Fruit fly (Drosophila melanogaster) whole organism, embryonic: Measurements from ENCODE around the gene CG42592.

Experiments
- Aef1 ChIP-seq: fragments of 200-800 bp; sonication (Bioruptor generic); IDR thresholded peaks from 3 replicates; pipeline ENCODE4 v1.3.6; 2022; ENCODE audit warnings: missing biosample characterization, missing genetic modification characterization
- CG10267 ChIP-seq: fragments of 200-800 bp; sonication (Bioruptor generic); optimal IDR thresholded peaks from 2 replicates; lab custom pipeline; 2018; ENCODE audit warnings: missing biosample characterization, mild to moderate bottlenecking, missing genetic modification characterization, moderate library complexity
- CG10543 ChIP-seq: fragments of 200-800 bp; sonication (Bioruptor generic); optimal IDR thresholded peaks from 3 replicates; lab custom pipeline; 2017; ENCODE audit warnings: missing biosample characterization, mild to moderate bottlenecking, missing genetic modification characterization, moderate library complexity
- CG12659 ChIP-seq: fragments of 200-800 bp; sonication (Bioruptor generic); optimal IDR thresholded peaks from 3 replicates; lab custom pipeline; 2017; ENCODE audit warnings: mild to moderate bottlenecking, missing biosample characterization, missing genetic modification reagents, missing genetic modification characterization
- CG13123 ChIP-seq: fragments of 200-800 bp; sonication (Bioruptor generic); optimal IDR thresholded peaks from 2 replicates; lab custom pipeline; 2016; ENCODE audit warnings: missing biosample characterization, missing genetic modification characterization
- CG1529 ChIP-seq: fragments of 200-800 bp; sonication (Bioruptor generic); optimal IDR thresholded peaks from 3 replicates; lab custom pipeline; 2018; ENCODE audit warnings: missing biosample characterization, missing genetic modification characterization
- CG17186 ChIP-seq: fragments of 200-800 bp; sonication (Bioruptor generic); optimal IDR thresholded peaks from 3 replicates; lab custom pipeline; 2017; ENCODE audit warnings: missing biosample characterization, missing genetic modification reagents, missing genetic modification characterization
- CG2129 ChIP-seq: fragments of 200-800 bp; sonication (Bioruptor generic); IDR thresholded peaks from 2 replicates; pipeline ENCODE4 v1.3.6; 2022; ENCODE audit warnings: missing biosample characterization, missing genetic modification characterization; ENCODE audit not compliant: partially characterized antibody
- CG2199 ChIP-seq: fragments of 200-800 bp; sonication (Bioruptor generic); IDR thresholded peaks from 3 replicates; pipeline ENCODE4 v1.3.6; 2022; ENCODE audit warnings: missing biosample characterization, missing genetic modification characterization
- CG2678 ChIP-seq: fragments of 200-800 bp; sonication (Bioruptor generic); optimal IDR thresholded peaks from 3 replicates; lab custom pipeline; 2019; ENCODE audit warnings: missing biosample characterization, mild to moderate bottlenecking, missing genetic modification characterization, moderate library complexity
- CG31365 ChIP-seq: fragments of 200-800 bp; sonication (Bioruptor generic); optimal IDR thresholded peaks from 2 replicates; lab custom pipeline; 2018; ENCODE audit warnings: missing biosample characterization, mild to moderate bottlenecking, missing genetic modification characterization
- CG3726 ChIP-seq: fragments of 200-800 bp; sonication (Bioruptor generic); IDR thresholded peaks from 3 replicates; pipeline ENCODE4, ENCODE4 v1.3.6; 2022; ENCODE audit warnings: missing biosample characterization, missing genetic modification characterization
- CG4404 ChIP-seq: fragments of 200-800 bp; sonication (Bioruptor generic); IDR thresholded peaks from 2 replicates; pipeline ENCODE4 v1.3.6; 2022; ENCODE audit warnings: missing biosample characterization, missing genetic modification characterization
- CG4854 ChIP-seq: fragments of 200-800 bp; sonication (Bioruptor generic); optimal IDR thresholded peaks from 2 replicates; lab custom pipeline; 2016; ENCODE audit warnings: missing biosample characterization, missing genetic modification characterization, inconsistent platforms
- CG9437 ChIP-seq: fragments of 200-800 bp; sonication (Bioruptor generic); optimal IDR thresholded peaks from 2 replicates; lab custom pipeline; 2018; ENCODE audit warnings: missing biosample characterization, mild to moderate bottlenecking, missing genetic modification characterization
- CG9876 ChIP-seq: fragments of 200-800 bp; sonication (Bioruptor generic); optimal IDR thresholded peaks from 2 replicates; lab custom pipeline; 2016; ENCODE audit warnings: missing biosample characterization, missing genetic modification characterization
- E2f1 ChIP-seq: fragments of 200-800 bp; sonication (Bioruptor generic); IDR thresholded peaks from 2 replicates; pipeline ENCODE4 v1.3.6; 2022; ENCODE audit warnings: missing biosample characterization, missing genetic modification characterization
- H2.0 ChIP-seq: fragments of 200-800 bp; sonication (Bioruptor generic); IDR thresholded peaks from 2 replicates; pipeline ENCODE4 v1.3.6; 2022; ENCODE audit warnings: missing biosample characterization, missing genetic modification characterization
- Oaz ChIP-seq: fragments of 200-800 bp; sonication (Bioruptor generic); IDR thresholded peaks from 2 replicates; pipeline ENCODE4 v1.3.6; 2022; ENCODE audit warnings: missing biosample characterization, missing genetic modification characterization
- Opbp ChIP-seq: fragments of 200-800 bp; sonication (Bioruptor generic); IDR thresholded peaks from 3 replicates; pipeline ENCODE4 v1.3.6; 2022; ENCODE audit warnings: missing biosample characterization, missing genetic modification characterization; ENCODE audit not compliant: partially characterized antibody
- Six4 ChIP-seq: fragments of 200-800 bp; sonication (Bioruptor generic); optimal IDR thresholded peaks from 2 replicates; lab custom pipeline; 2016; ENCODE audit warnings: missing biosample characterization, missing genetic modification characterization
- Sox102F ChIP-seq: fragments of 200-800 bp; sonication (Bioruptor generic); optimal IDR thresholded peaks from 2 replicates; lab custom pipeline; 2018; ENCODE audit warnings: missing biosample characterization, mild to moderate bottlenecking, missing genetic modification characterization, moderate library complexity
- Sry-β ChIP-seq: fragments of 200-800 bp; sonication (Bioruptor generic); optimal IDR thresholded peaks from 2 replicates; lab custom pipeline; 2018; ENCODE audit warnings: missing biosample characterization, mild to moderate bottlenecking, missing genetic modification characterization, moderate library complexity
- Usf ChIP-seq: fragments of 200-800 bp; sonication (Bioruptor generic); optimal IDR thresholded peaks from 2 replicates; lab custom pipeline; 2017; ENCODE audit warnings: missing genotype, missing biosample characterization, missing genetic modification characterization
- Vsx1 ChIP-seq: fragments of 200-800 bp; sonication (Bioruptor generic); optimal IDR thresholded peaks from 2 replicates; lab custom pipeline; 2017; ENCODE audit warnings: missing biosample characterization, mild to moderate bottlenecking, missing genetic modification characterization, missing genetic modification reagents
- al ChIP-seq: fragments of 200-800 bp; sonication (Bioruptor generic); IDR thresholded peaks from 2 replicates; pipeline ENCODE4 v1.3.6; 2022; ENCODE audit warnings: missing biosample characterization, missing genetic modification characterization
- bcd ChIP-seq: fragments of 200-800 bp; sonication (Bioruptor generic); optimal IDR thresholded peaks from 2 replicates; lab custom pipeline; 2017; ENCODE audit warnings: missing biosample characterization, mild to moderate bottlenecking, missing genetic modification characterization
- dimm ChIP-seq: fragments of 200-800 bp; sonication (Bioruptor generic); IDR thresholded peaks from 2 replicates; pipeline ENCODE4 v1.3.6; 2022; ENCODE audit warnings: missing biosample characterization, missing genetic modification characterization
- dm ChIP-seq: fragments of 200-800 bp; sonication (Bioruptor generic); optimal IDR thresholded peaks from 3 replicates; lab custom pipeline; 2016; ENCODE audit warnings: missing biosample characterization, missing genetic modification characterization
- dysf ChIP-seq: fragments of 200-800 bp; sonication (Bioruptor generic); IDR thresholded peaks from 3 replicates; pipeline ENCODE4 v1.3.6; 2022; ENCODE audit warnings: missing biosample characterization, missing genetic modification characterization
- gcm ChIP-seq: fragments of 200-800 bp; sonication (Bioruptor generic); optimal IDR thresholded peaks from 2 replicates; lab custom pipeline; 2019; ENCODE audit warnings: missing biosample characterization, mild to moderate bottlenecking, missing genetic modification characterization, moderate library complexity
- ind ChIP-seq: fragments of 200-800 bp; sonication (Bioruptor generic); optimal IDR thresholded peaks from 3 replicates; lab custom pipeline; 2016; ENCODE audit warnings: missing biosample characterization, missing genetic modification characterization
- jigr1 ChIP-seq: fragments of 200-800 bp; sonication (Bioruptor generic); IDR thresholded peaks from 3 replicates; pipeline ENCODE4 v1.3.6; 2022; ENCODE audit warnings: missing biosample characterization, missing genetic modification characterization
- mld ChIP-seq: fragments of 200-800 bp; sonication (Bioruptor generic); IDR thresholded peaks from 3 replicates; pipeline ENCODE4 v1.3.6; 2022; ENCODE audit warnings: missing biosample characterization, missing genetic modification characterization; ENCODE audit not compliant: partially characterized antibody
- nmo ChIP-seq: fragments of 200-800 bp; sonication (Bioruptor generic); optimal IDR thresholded peaks from 2 replicates; lab custom pipeline; 2018; ENCODE audit warnings: missing biosample characterization, mild to moderate bottlenecking, missing genetic modification characterization, moderate library complexity
- pnt ChIP-seq: fragments of 200-800 bp; sonication (Bioruptor generic); optimal IDR thresholded peaks from 3 replicates; lab custom pipeline; 2016; ENCODE audit warnings: missing biosample characterization, missing genetic modification characterization
- pzg ChIP-seq: fragments of 200-800 bp; sonication (Bioruptor generic); optimal IDR thresholded peaks from 3 replicates; lab custom pipeline; 2018; ENCODE audit warnings: missing biosample characterization, mild to moderate bottlenecking, missing genetic modification characterization, moderate library complexity
- row ChIP-seq: fragments of 200-800 bp; sonication (Bioruptor generic); IDR thresholded peaks from 3 replicates; pipeline ENCODE4 v1.3.6; 2022; ENCODE audit warnings: missing biosample characterization, missing genetic modification characterization
- sima ChIP-seq: fragments of 200-800 bp; sonication (Bioruptor generic); optimal IDR thresholded peaks from 2 replicates; lab custom pipeline; 2016; ENCODE audit warnings: missing biosample characterization, missing genetic modification characterization
- sr ChIP-seq: fragments of 200-800 bp; sonication (Bioruptor generic); IDR thresholded peaks from 3 replicates; pipeline ENCODE4 v1.3.6; 2022; ENCODE audit warnings: missing biosample characterization, missing genetic modification characterization
- toy ChIP-seq: fragments of 200-800 bp; sonication (Bioruptor generic); IDR thresholded peaks from 2 replicates; pipeline ENCODE4 v1.3.6; 2022; ENCODE audit warnings: missing biosample characterization, missing genetic modification characterization
- vfl ChIP-seq: fragments of 200-800 bp; sonication (Bioruptor generic); optimal IDR thresholded peaks from 2 replicates; lab custom pipeline; 2016; ENCODE audit warnings: missing biosample characterization, missing genetic modification characterization
- vvl ChIP-seq: fragments of 200-800 bp; sonication (Bioruptor generic); IDR thresholded peaks from 2 replicates; pipeline ENCODE4 v1.3.6; 2022; ENCODE audit warnings: missing biosample characterization, missing genetic modification characterization
- yki ChIP-seq: fragments of >200 bp; optimal IDR thresholded peaks from 3 replicates; lab custom pipeline; 2018

CG42592 gene

DNA sequence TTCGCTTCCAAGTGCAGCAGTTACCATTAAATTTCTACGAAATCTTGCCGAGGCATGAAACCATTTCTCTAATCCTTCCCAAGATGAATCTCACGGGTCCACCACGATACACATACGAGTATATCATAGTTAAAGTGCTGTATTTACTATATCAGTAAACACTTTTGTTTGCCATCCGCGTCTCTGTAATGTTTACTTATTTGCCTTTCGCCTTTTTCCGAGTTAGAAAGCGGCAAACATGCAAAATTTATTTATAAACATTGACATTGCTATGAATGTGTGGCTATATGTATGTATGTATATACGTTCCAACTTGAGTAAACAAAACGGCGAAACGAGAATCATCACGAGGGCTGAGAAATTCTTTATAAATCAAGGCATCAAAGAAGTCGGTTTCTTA lies 5.2 kb downstream of the CG42592 start (continued):
- TF ChIP-seq CG2199 (no peak), row (no peak), vfl (no peak), CG9437 (GFP tag; lab: Kevin White, UChicago) (no peak), dm (GFP tag; lab: Kevin White, UChicago) (no peak), dysf (GFP tag; lab: Robert Waterston, UW) (no peak), al (GFP tag; lab: Robert Waterston, UW) (no peak), pnt (GFP tag; lab: Kevin White, UChicago) (no peak), ind (no peak), CG4404 (GFP tag; lab: Robert Waterston, UW) (no peak), Sry-β (GFP tag; lab: Kevin White, UChicago) (peak; percentile 54), Oaz (GFP tag; lab: Robert Waterston, UW) (no peak), Opbp (GFP tag; lab: Robert Waterston, UW) (no peak), bcd (GFP tag; lab: Kevin White, UChicago) (peak; percentile 9), CG10267 (peak; percentile 48), CG13123 (no peak), sima (GFP tag; lab: Kevin White, UChicago) (no peak), toy (GFP tag; lab: Robert Waterston, UW) (no peak), CG2129 (GFP tag; lab: Robert Waterston, UW) (no peak), yki (no peak), Aef1 (GFP tag; lab: Robert Waterston, UW) (no peak), mld (GFP tag; lab: Robert Waterston, UW) (no peak), gcm (GFP tag; lab: Kevin White, UChicago) (peak; percentile 13), CG4854 (GFP tag; lab: Kevin White, UChicago) (no peak), Six4 (GFP tag; lab: Kevin White, UChicago) (no peak), H2.0 (GFP tag; lab: Robert Waterston, UW) (no peak), CG9876 (no peak), Vsx1 (no peak), CG2678 (tag; lab: Kevin White, UChicago) (no peak), E2f1 (GFP tag; lab: Robert Waterston, UW) (no peak), nmo (no peak), vvl (GFP tag; lab: Robert Waterston, UW) (no peak), CG1529 (GFP tag; lab: Kevin White, UChicago) (no peak), CG17186 (GFP tag; lab: Kevin White, UChicago) (peak; percentile 29), CG3726 (no peak), dimm (GFP tag; lab: Robert Waterston, UW) (no peak), CG10543 (GFP tag; lab: Kevin White, UChicago) (peak; percentile 18), jigr1 (GFP tag; lab: Robert Waterston, UW) (no peak), Usf (no peak), sr (GFP tag; lab: Robert Waterston, UW) (no peak), Sox102F (no peak), CG31365 (tag; lab: Kevin White, UChicago) (peak; percentile 62), CG12659 (no peak), pzg (GFP tag; lab: Kevin White, UChicago) (no peak)
